Fruit fly (Drosophila melanogaster) whole organism, embryonic: Measurements from ENCODE around the gene NetB.
A peak's percentile ranks its signal among the peaks of the same experiment; 100 is the strongest.

ENCODE experiments used
- CG11398 ChIP-seq: fragments of 200-800 bp; sonication (Bioruptor generic); optimal IDR thresholded peaks from 2 replicates; lab custom pipeline; 2016; ENCODE audit warnings: missing biosample characterization, missing genetic modification characterization
- Ets65A ChIP-seq: fragments of 200-800 bp; sonication (Bioruptor generic); peaks from one replicate; lab custom pipeline; 2016; ENCODE audit warnings: missing biosample characterization, missing genetic modification characterization
- Hey ChIP-seq: fragments of 200-800 bp; sonication (Bioruptor generic); optimal IDR thresholded peaks from 3 replicates; lab custom pipeline; 2018; ENCODE audit warnings: missing biosample characterization, mild to moderate bottlenecking, missing genetic modification characterization
- NK7.1 ChIP-seq: fragments of 200-800 bp; sonication (Bioruptor generic); optimal IDR thresholded peaks from 3 replicates; lab custom pipeline; 2016; ENCODE audit warnings: missing biosample characterization, missing genetic modification characterization
- crol ChIP-seq: fragments of 200-800 bp; sonication (Bioruptor generic); IDR thresholded peaks from 2 replicates; pipeline ENCODE4 v1.3.6; 2022; ENCODE audit warnings: missing biosample characterization, missing genetic modification characterization
- dan ChIP-seq: fragments of 200-800 bp; sonication (Bioruptor generic); IDR thresholded peaks from 2 replicates; pipeline ENCODE4 v1.3.6; 2022; ENCODE audit warnings: missing biosample characterization, missing genetic modification characterization
- insv ChIP-seq, 2 experiments: fragments of 200-800 bp; sonication (Bioruptor generic); optimal IDR thresholded peaks; 3 replicates each; lab custom pipeline; 2016 to 2018; ENCODE audit warnings: missing biosample characterization in 2 of 2, missing genetic modification characterization in 2 of 2
- pros ChIP-seq: fragments of 200-800 bp; sonication (Bioruptor generic); optimal IDR thresholded peaks from 3 replicates; lab custom pipeline; 2019; ENCODE audit warnings: missing biosample characterization, mild to moderate bottlenecking, missing genetic modification characterization, moderate library complexity
- tll ChIP-seq, 2 experiments: fragments of 200-800 bp in 1 of 2; fragments of >200 bp in 1 of 2; sonication (Bioruptor generic) in 1 of 2; optimal IDR thresholded peaks; 2 replicates each; lab custom pipeline; 2017 to 2019; ENCODE audit warnings: missing biosample characterization in 2 of 2, missing genetic modification characterization in 2 of 2, mild to moderate bottlenecking in 1 of 2, moderate library complexity in 1 of 2
- twi ChIP-seq: fragments of 200-800 bp; optimal IDR thresholded peaks from 2 replicates; lab custom pipeline; 2019; ENCODE audit warnings: missing biosample characterization, mild to moderate bottlenecking, missing genetic modification characterization, moderate library complexity

The NetB gene

dm6 chrX:14653691-14654090, 95.5 kb downstream of the NetB start, which contains the start of gene NetA (continued):
- no peak for TF ChIP-seq dan (GFP tag; lab: Robert Waterston, UW)
- TF ChIP-seq, all 482 proteins: peak for 44

dm6 chrX:14649742-14650141, 99.4 kb downstream of the NetB start:
- TF ChIP-seq tll (GFP tag; optimal IDR thresholded peaks at IDR 0.05; lab: Kevin White, UChicago), result peak in 1 of 2 experiments; percentile 43
- peak; percentile 59 for TF ChIP-seq twi (tag; lab: Kevin White, UChicago)
- no peak for TF ChIP-seq CG11398 (GFP tag; lab: Kevin White, UChicago)
- peak; percentile 22 for TF ChIP-seq Ets65A (GFP tag; lab: Kevin White, UChicago)
- peak; percentile 64 for TF ChIP-seq Hey (tag; lab: Kevin White, UChicago)
- TF ChIP-seq pros, result peak; percentile 23
- no peak for TF ChIP-seq NK7.1 (GFP tag; lab: Kevin White, UChicago)
- TF ChIP-seq crol (GFP tag; lab: Robert Waterston, UW), result peak; percentile 25; the same call in 1 of the 2 replicates
- TF ChIP-seq insv (GFP tag; optimal IDR thresholded peaks at IDR 0.05; lab: Kevin White, UChicago), result peak in 1 of 2 experiments; percentile 62
